In the genomic region with DNA sequence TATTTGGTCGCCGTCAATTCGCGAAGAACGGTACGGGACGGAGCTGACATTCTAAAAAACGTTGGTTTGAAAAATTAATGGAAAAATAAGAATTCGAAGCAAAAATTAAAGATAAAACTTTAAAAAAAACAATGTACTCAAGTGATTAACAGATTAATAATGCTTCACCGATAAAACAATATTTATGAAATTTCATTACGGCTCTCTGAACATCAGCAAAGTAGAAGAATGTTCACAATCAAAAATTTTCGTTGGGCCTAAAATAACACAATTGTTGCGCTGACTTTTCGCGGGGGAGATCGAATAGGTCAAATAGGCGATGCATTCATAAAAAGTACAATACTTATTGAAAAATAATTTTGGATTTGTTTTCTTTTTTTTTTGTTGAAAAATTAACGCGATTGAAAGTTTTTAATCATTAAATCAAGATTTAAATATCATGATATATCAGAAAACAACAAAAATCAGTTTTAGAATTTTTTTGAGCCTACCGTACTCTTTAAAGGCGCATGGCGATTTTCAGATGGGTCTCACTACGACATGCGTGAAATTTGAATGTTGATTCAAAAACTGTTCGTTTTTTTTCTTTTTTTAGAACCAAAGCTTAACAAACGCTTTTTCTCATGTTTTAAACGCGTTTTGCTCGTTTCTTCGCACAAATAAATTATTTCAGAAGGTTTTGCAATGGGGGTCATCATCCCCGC, we compare ENCODE assay signal across 1 worm cellular context.
TF ChIP-seq lines count a peak whose summit lies in the region.

A gene (minus strand): TSS at position 51 of the 704 bp plus-strand sequence.
A gene (plus strand): TSS at position 674 of the 704 bp plus-strand sequence.

TF ChIP-seq in whole organism, young adult, 124 proteins besides CTCF, POLR2A, EP300 and RAD21 (continued from another document):
- no peak for TF ChIP-seq Y53F4B.3 (GFP tag; IDR thresholded peaks at IDR 0.05; lab: Robert Waterston, UW)
- TF ChIP-seq akir-1 (GFP tag; optimal IDR thresholded peaks at IDR 0.05; lab: Kevin White, UChicago) = no peak
- no peak for TF ChIP-seq let-526 (GFP tag; IDR thresholded peaks at IDR 0.05; lab: Robert Waterston, UW)
- peak; percentile 40; the same call in 1 of the 2 replicates for TF ChIP-seq ceh-91 (GFP tag; IDR thresholded peaks at IDR 0.05; lab: Robert Waterston, UW)
- TF ChIP-seq C17E4.6 (GFP tag; IDR thresholded peaks at IDR 0.05; lab: Robert Waterston, UW) = no peak
- TF ChIP-seq Y67H2A.10 (GFP tag; conservative IDR thresholded peaks at IDR 0.05; lab: Robert Waterston, UW) = no peak
- no peak for TF ChIP-seq F22D6.2 (tag; optimal IDR thresholded peaks at IDR 0.05; lab: Kevin White, UChicago)
- no peak for TF ChIP-seq K12H6.12 (tag; optimal IDR thresholded peaks at IDR 0.05; lab: Kevin White, UChicago)
- no peak for TF ChIP-seq nhr-90 (tag; optimal IDR thresholded peaks at IDR 0.05; lab: Kevin White, UChicago)
- TF ChIP-seq athp-1 (tag; optimal IDR thresholded peaks at IDR 0.05; lab: Kevin White, UChicago) = no peak
- peak; percentile 5; the same call in 1 of the 2 replicates for TF ChIP-seq madf-8 (GFP tag; conservative IDR thresholded peaks at IDR 0.05; lab: Robert Waterston, UW)
- TF ChIP-seq rec-8 (tag; optimal IDR thresholded peaks at IDR 0.05; lab: Kevin White, UChicago) = no peak
- no peak for TF ChIP-seq gei-17 (GFP tag; optimal IDR thresholded peaks at IDR 0.05; lab: Kevin White, UChicago)
- peak; percentile 80 for TF ChIP-seq xnd-1 (tag; optimal IDR thresholded peaks at IDR 0.05; lab: Kevin White, UChicago)
- TF ChIP-seq aptf-2 (GFP tag; conservative IDR thresholded peaks at IDR 0.05; lab: Robert Waterston, UW) = no peak
- no peak for TF ChIP-seq F10E7.11 (tag; optimal IDR thresholded peaks at IDR 0.05; lab: Kevin White, UChicago)
- no peak for TF ChIP-seq ccch-3 (GFP tag; optimal IDR thresholded peaks at IDR 0.05; lab: Kevin White, UChicago)
- no peak for TF ChIP-seq ztf-6 (GFP tag; IDR thresholded peaks at IDR 0.05; lab: Robert Waterston, UW)
- TF ChIP-seq F39B2.1 (GFP tag; IDR thresholded peaks at IDR 0.05; lab: Robert Waterston, UW) = no peak
- TF ChIP-seq dox-1 (GFP tag; IDR thresholded peaks at IDR 0.05; lab: Robert Waterston, UW) = no peak
- TF ChIP-seq F57C9.4 (tag; optimal IDR thresholded peaks at IDR 0.05; lab: Kevin White, UChicago) = no peak
- no peak for TF ChIP-seq hsf-1 (GFP tag; IDR thresholded peaks at IDR 0.05; lab: Robert Waterston, UW)
- TF ChIP-seq lin-54 (GFP tag; optimal IDR thresholded peaks at IDR 0.05; lab: Kevin White, UChicago) = peak; percentile 45
- no peak for TF ChIP-seq ceh-100 (GFP tag; IDR thresholded peaks at IDR 0.05; lab: Robert Waterston, UW)
- TF ChIP-seq bed-1 (GFP tag; IDR thresholded peaks at IDR 0.05; lab: Robert Waterston, UW) = no peak
- TF ChIP-seq him-1 (tag; optimal IDR thresholded peaks at IDR 0.05; lab: Kevin White, UChicago) = no peak
- TF ChIP-seq hlh-12 (tag; optimal IDR thresholded peaks at IDR 0.05; lab: Kevin White, UChicago) = no peak
- no peak for TF ChIP-seq hrde-1 (tag; optimal IDR thresholded peaks at IDR 0.05; lab: Kevin White, UChicago; ENCODE audit: borderline replicate concordance)
- no peak for TF ChIP-seq B0261.1 (tag; optimal IDR thresholded peaks at IDR 0.05; lab: Kevin White, UChicago)
- TF ChIP-seq sptf-2 (GFP tag; optimal IDR thresholded peaks at IDR 0.05; lab: Kevin White, UChicago) = no peak
- no peak for TF ChIP-seq sdz-38 (tag; optimal IDR thresholded peaks at IDR 0.05; lab: Kevin White, UChicago)
- peak; percentile 39 for TF ChIP-seq unc-130 (GFP tag; optimal IDR thresholded peaks at IDR 0.05; lab: Kevin White, UChicago)
- TF ChIP-seq lin-40 (tag; optimal IDR thresholded peaks at IDR 0.05; lab: Kevin White, UChicago) = no peak
- TF ChIP-seq pha-4 (tag; optimal IDR thresholded peaks at IDR 0.05; lab: Kevin White, UChicago) = no peak
